Worm (Caenorhabditis elegans): ENCODE results near the gene H01M10.1.

ce11 chrX:2593703-2594102, 13.3 kb upstream of the H01M10.1 start, which contains the start of the genes nhr-40 and T03G6.7:
- TF ChIP-seq aly-2 (tag; optimal IDR thresholded peaks at IDR 0.05) (no peak), ama-1 (optimal IDR thresholded peaks at IDR 0.05) (no peak), hlh-11 (tag; optimal IDR thresholded peaks at IDR 0.05) (no peak), mdl-1 (tag; optimal IDR thresholded peaks at IDR 0.05) (no peak), R02D3.7 (tag; optimal IDR thresholded peaks at IDR 0.05) (no peak), unc-39 (tag; optimal IDR thresholded peaks at IDR 0.05) (no peak), Y105C5A.15 (GFP tag; IDR thresholded peaks at IDR 0.05) (no peak), ceh-32 (tag; optimal IDR thresholded peaks at IDR 0.05; ENCODE audit: poor library complexity) (no peak), arid-1 (GFP tag; conservative IDR thresholded peaks at IDR 0.05) (no peak), gei-8 (GFP tag; optimal IDR thresholded peaks at IDR 0.05) (no peak), ctbp-1 (GFP tag; IDR thresholded peaks at IDR 0.05) (no peak), ces-1 (GFP tag; optimal IDR thresholded peaks at IDR 0.05) (no peak)
